Worm (Caenorhabditis elegans): ENCODE results near the gene F08F8.10.

ce11 chrIII:7338009-7338408 is 19.2 kb downstream of the F08F8.10 start:
- TF ChIP-seq tra-4 (tag; optimal IDR thresholded peaks at IDR 0.05) (no peak), ama-1 (optimal IDR thresholded peaks at IDR 0.05) (no peak), hmbx-1 (tag; optimal IDR thresholded peaks at IDR 0.05) (no peak), ets-7 (tag; optimal IDR thresholded peaks at IDR 0.05) (no peak), B0310.2 (tag; optimal IDR thresholded peaks at IDR 0.05) (no peak), ceh-36 (tag; optimal IDR thresholded peaks at IDR 0.05) (no peak), ceh-13 (GFP tag; optimal IDR thresholded peaks at IDR 0.05) (no peak), aly-1 (tag; optimal IDR thresholded peaks at IDR 0.05) (no peak)
